Fruit fly (Drosophila melanogaster) whole organism, embryonic: ENCODE results near the gene htl.

ENCODE experiments used
- CG10267 ChIP-seq: fragments of 200-800 bp; sonication (Bioruptor generic); optimal IDR thresholded peaks from 2 replicates; lab custom pipeline; 2018; ENCODE audit warnings: missing biosample characterization, mild to moderate bottlenecking, missing genetic modification characterization, moderate library complexity
- CG10366 ChIP-seq: fragments of 200-800 bp; sonication (Bioruptor generic); IDR thresholded peaks from 2 replicates; pipeline ENCODE4 v1.3.6; 2022; ENCODE audit warnings: missing biosample characterization, missing genetic modification characterization
- CG10462 ChIP-seq: fragments of 200-800 bp; sonication (Bioruptor generic); optimal IDR thresholded peaks from 2 replicates; lab custom pipeline; 2016; ENCODE audit warnings: missing biosample characterization, missing genetic modification characterization
- CG10979 ChIP-seq: fragments of 200-800 bp; sonication (Bioruptor generic); optimal IDR thresholded peaks from 2 replicates; lab custom pipeline; 2018; ENCODE audit warnings: missing biosample characterization, mild to moderate bottlenecking, missing genetic modification characterization, moderate library complexity
- CG11560 ChIP-seq: fragments of 200-800 bp; sonication (Bioruptor generic); IDR thresholded peaks from 3 replicates; pipeline ENCODE4 v1.3.6; 2022; ENCODE audit warnings: missing biosample characterization, missing genetic modification characterization
- CG1233 ChIP-seq: fragments of 200-800 bp; sonication (Bioruptor generic); optimal IDR thresholded peaks from 4 replicates; lab custom pipeline; 2018; ENCODE audit warnings: missing biosample characterization, mild to moderate bottlenecking, missing genetic modification characterization
- CG15601 ChIP-seq: fragments of 200-800 bp; sonication (Bioruptor generic); optimal IDR thresholded peaks from 3 replicates; lab custom pipeline; 2019; ENCODE audit warnings: missing biosample characterization, mild to moderate bottlenecking, missing genetic modification characterization, moderate library complexity
- CG17829 ChIP-seq: fragments of 200-800 bp; optimal IDR thresholded peaks from 2 replicates; lab custom pipeline; 2019; ENCODE audit warnings: missing biosample characterization, mild to moderate bottlenecking, missing genetic modification characterization, moderate library complexity
- CG18599 ChIP-seq: fragments of 200-800 bp; sonication (Bioruptor generic); optimal IDR thresholded peaks from 3 replicates; lab custom pipeline; 2017; ENCODE audit warnings: missing biosample characterization, missing genetic modification characterization, mild to moderate bottlenecking, moderate library complexity, missing genetic modification reagents
- CG2116 ChIP-seq: fragments of 200-800 bp; sonication (Bioruptor generic); optimal IDR thresholded peaks from 3 replicates; lab custom pipeline; 2018; ENCODE audit warnings: missing biosample characterization, mild to moderate bottlenecking, missing genetic modification characterization
- CG3163 ChIP-seq: fragments of 200-800 bp; sonication (Bioruptor generic); optimal IDR thresholded peaks from 3 replicates; lab custom pipeline; 2016; ENCODE audit warnings: missing biosample characterization, missing genetic modification characterization
- CG33213 ChIP-seq: fragments of 200-800 bp; sonication (Bioruptor generic); optimal IDR thresholded peaks from 3 replicates; lab custom pipeline; 2016; ENCODE audit warnings: missing biosample characterization, missing genetic modification characterization
- CG34422 ChIP-seq: fragments of 200-800 bp; sonication (Bioruptor generic); IDR thresholded peaks from 3 replicates; pipeline ENCODE4 v1.3.6; 2022; ENCODE audit warnings: missing biosample characterization, missing genetic modification characterization
- CG4424 ChIP-seq: fragments of 200-800 bp; sonication (Bioruptor generic); optimal IDR thresholded peaks from 3 replicates; lab custom pipeline; 2016; ENCODE audit warnings: missing biosample characterization, missing genetic modification characterization
- CG4617 ChIP-seq: fragments of 200-800 bp; sonication (Bioruptor generic); optimal IDR thresholded peaks from 3 replicates; lab custom pipeline; 2016; ENCODE audit warnings: missing biosample characterization, missing genetic modification characterization, borderline replicate concordance
- CG4707 ChIP-seq: fragments of 200-800 bp; sonication (Bioruptor generic); optimal IDR thresholded peaks from 2 replicates; lab custom pipeline; 2018; ENCODE audit warnings: missing biosample characterization, mild to moderate bottlenecking, missing genetic modification characterization, moderate library complexity
- CG6854 ChIP-seq: fragments of 200-800 bp; sonication (Bioruptor generic); optimal IDR thresholded peaks from 3 replicates; lab custom pipeline; 2017; ENCODE audit warnings: missing biosample characterization, mild to moderate bottlenecking, missing genetic modification characterization
- CG8290 ChIP-seq, 3 experiments: fragments of 200-800 bp; sonication (Bioruptor generic); optimal IDR thresholded peaks; 2 replicates each; lab custom pipeline; 2016 to 2019; ENCODE audit warnings: missing biosample characterization in 3 of 3, missing genetic modification characterization in 3 of 3, mild to moderate bottlenecking in 2 of 3, moderate library complexity in 1 of 3
- CG8359 ChIP-seq: fragments of 200-800 bp; sonication (Bioruptor generic); optimal IDR thresholded peaks from 2 replicates; lab custom pipeline; 2017; ENCODE audit warnings: missing biosample characterization, mild to moderate bottlenecking, missing genetic modification characterization, borderline replicate concordance
- CG8924 ChIP-seq: fragments of 200-800 bp; optimal IDR thresholded peaks from 3 replicates; lab custom pipeline; 2019; ENCODE audit warnings: missing biosample characterization, mild to moderate bottlenecking, missing genetic modification characterization, moderate library complexity
- CG8944 ChIP-seq: fragments of 200-800 bp; sonication (Bioruptor generic); optimal IDR thresholded peaks from 3 replicates; lab custom pipeline; 2016; ENCODE audit warnings: missing biosample characterization, missing genetic modification characterization
- CoRest ChIP-seq: fragments of 200-800 bp; sonication (Bioruptor generic); optimal IDR thresholded peaks from 3 replicates; lab custom pipeline; 2018; ENCODE audit warnings: missing biosample characterization, mild to moderate bottlenecking, missing genetic modification characterization, moderate library complexity
- Eip74EF ChIP-seq, 2 experiments: fragments of 200-800 bp in 1 of 2; fragments of >200 bp in 1 of 2; sonication (Bioruptor generic) in 1 of 2; optimal IDR thresholded peaks; 2 replicates each; lab custom pipeline; 2017 to 2019; ENCODE audit warnings: missing biosample characterization in 2 of 2, missing genetic modification characterization in 2 of 2, mild to moderate bottlenecking in 1 of 2, moderate library complexity in 1 of 2
- H2.0 ChIP-seq: fragments of 200-800 bp; sonication (Bioruptor generic); IDR thresholded peaks from 2 replicates; pipeline ENCODE4 v1.3.6; 2022; ENCODE audit warnings: missing biosample characterization, missing genetic modification characterization
- HmgD ChIP-seq: fragments of 200-800 bp; sonication (Bioruptor generic); optimal IDR thresholded peaks from 3 replicates; lab custom pipeline; 2016; ENCODE audit warnings: missing biosample characterization, missing genetic modification characterization
- Jarid2 ChIP-seq: fragments of 200-800 bp; sonication (Bioruptor generic); optimal IDR thresholded peaks from 3 replicates; lab custom pipeline; 2017; ENCODE audit warnings: mild to moderate bottlenecking, missing biosample characterization, missing genetic modification reagents, missing genetic modification characterization
- Med ChIP-seq: fragments of 200-800 bp; sonication (Bioruptor generic); peaks from one replicate; lab custom pipeline; 2016; ENCODE audit warnings: missing biosample characterization, missing genetic modification characterization, mild to moderate bottlenecking, inconsistent platforms, moderate library complexity
- Meics ChIP-seq: fragments of 200-800 bp; sonication (Bioruptor generic); optimal IDR thresholded peaks from 2 replicates; lab custom pipeline; 2017; ENCODE audit warnings: missing biosample characterization, mild to moderate bottlenecking, missing genetic modification characterization
- bbx ChIP-seq: fragments of 200-800 bp; sonication (Bioruptor generic); IDR thresholded peaks from 2 replicates; pipeline ENCODE4 v1.3.6; 2022; ENCODE audit warnings: missing biosample characterization, missing genetic modification characterization; ENCODE audit not compliant: partially characterized antibody
- cwo ChIP-seq: fragments of 200-800 bp; sonication (Bioruptor generic); optimal IDR thresholded peaks from 3 replicates; lab custom pipeline; 2017; ENCODE audit warnings: missing biosample characterization, missing genetic modification characterization, mild to moderate bottlenecking, moderate library complexity, missing genetic modification reagents
- esg ChIP-seq: fragments of 200-800 bp; sonication (Bioruptor generic); conservative IDR thresholded peaks from 2 replicates; pipeline ENCODE4 v1.3.6; 2022; ENCODE audit warnings: missing biosample characterization, missing genetic modification characterization
- fd96Cb ChIP-seq: fragments of 200-800 bp; sonication (Bioruptor generic); optimal IDR thresholded peaks from 2 replicates; lab custom pipeline; 2018; ENCODE audit warnings: missing biosample characterization, mild to moderate bottlenecking, missing genetic modification characterization, moderate library complexity
- gce ChIP-seq: fragments of 200-800 bp; sonication (Bioruptor generic); IDR thresholded peaks from 3 replicates; pipeline ENCODE4 v1.3.6; 2022; ENCODE audit warnings: missing biosample characterization, missing genetic modification characterization
- jumu ChIP-seq: fragments of 200-800 bp; sonication (Bioruptor generic); optimal IDR thresholded peaks from 3 replicates; lab custom pipeline; 2016; ENCODE audit warnings: missing biosample characterization, missing genetic modification characterization
- lmd ChIP-seq: fragments of 200-800 bp; sonication (Bioruptor generic); IDR thresholded peaks from 2 replicates; pipeline ENCODE4 v1.3.6; 2022; ENCODE audit warnings: missing biosample characterization, missing genetic modification characterization
- nau ChIP-seq: fragments of 200-800 bp; sonication (Bioruptor generic); optimal IDR thresholded peaks from 3 replicates; lab custom pipeline; 2017; ENCODE audit warnings: missing biosample characterization, mild to moderate bottlenecking, missing genetic modification characterization, missing genetic modification reagents
- odd ChIP-seq: fragments of 200-800 bp; sonication (Bioruptor generic); optimal IDR thresholded peaks from 2 replicates; lab custom pipeline; 2017; ENCODE audit warnings: missing biosample characterization, mild to moderate bottlenecking, missing genetic modification characterization
- p53 ChIP-seq: fragments of 200-800 bp; sonication (Bioruptor generic); optimal IDR thresholded peaks from 2 replicates; lab custom pipeline; 2016; ENCODE audit warnings: missing biosample characterization, missing genetic modification characterization
- phol ChIP-seq: fragments of 200-800 bp; sonication (Bioruptor generic); optimal IDR thresholded peaks from 3 replicates; lab custom pipeline; 2018; ENCODE audit warnings: missing biosample characterization, mild to moderate bottlenecking, missing genetic modification characterization, moderate library complexity
- pita ChIP-seq: fragments of 200-800 bp; sonication (Bioruptor generic); optimal IDR thresholded peaks from 2 replicates; lab custom pipeline; 2017; ENCODE audit warnings: missing biosample characterization, mild to moderate bottlenecking, missing genetic modification characterization
- ranshi ChIP-seq: fragments of 200-800 bp; sonication (Bioruptor generic); IDR thresholded peaks from 2 replicates; pipeline ENCODE4 v1.3.6; 2022; ENCODE audit warnings: missing biosample characterization, missing genetic modification characterization
- run ChIP-seq: fragments of 200-800 bp; sonication (Bioruptor generic); optimal IDR thresholded peaks from 3 replicates; lab custom pipeline; 2018; ENCODE audit warnings: missing biosample characterization, mild to moderate bottlenecking, missing genetic modification characterization
- sc ChIP-seq, 3 experiments: fragments of >200 bp in 2 of 3; fragments of 200-800 bp in 1 of 3; sonication (Bioruptor generic) in 1 of 3; optimal IDR thresholded peaks; 2 replicates in 2 of 3; 3 replicates in 1 of 3; lab custom pipeline; 2017; ENCODE audit warnings: mild to moderate bottlenecking in 1 of 3, missing biosample characterization in 1 of 3, missing genetic modification characterization in 1 of 3, missing genetic modification reagents in 1 of 3
- tio ChIP-seq: fragments of 200-800 bp; sonication (Bioruptor generic); optimal IDR thresholded peaks from 2 replicates; lab custom pipeline; 2017; ENCODE audit warnings: missing biosample characterization, missing genetic modification characterization, inconsistent platforms
- tx ChIP-seq: fragments of 200-800 bp; sonication (Bioruptor generic); optimal IDR thresholded peaks from 2 replicates; lab custom pipeline; 2016; ENCODE audit warnings: missing biosample characterization, missing genetic modification characterization
- unpg ChIP-seq: fragments of 200-800 bp; sonication (Bioruptor generic); optimal IDR thresholded peaks from 3 replicates; lab custom pipeline; 2018; ENCODE audit warnings: missing biosample characterization, mild to moderate bottlenecking, missing genetic modification characterization, moderate library complexity
- vnd ChIP-seq: fragments of 200-800 bp; sonication (Bioruptor generic); IDR thresholded peaks from 3 replicates; pipeline ENCODE4 v1.3.6; 2022; ENCODE audit warnings: missing biosample characterization, missing genetic modification characterization; ENCODE audit not compliant: partially characterized antibody

Gene htl

dm6 chr3R:18049272-18050015, 3.3 kb downstream of the htl start (continued):
- TF ChIP-seq run (tag; lab: Kevin White, UChicago), result peak; percentile 66
- TF ChIP-seq CG8944 (GFP tag; lab: Kevin White, UChicago), result no peak
- TF ChIP-seq unpg (GFP tag; lab: Kevin White, UChicago), result peak; percentile 65
- TF ChIP-seq CoRest, result peak; percentile 87
- peak; percentile 15 for TF ChIP-seq CG8359
- peak; percentile 34 for TF ChIP-seq CG4617
- TF ChIP-seq CG2116 (GFP tag; lab: Kevin White, UChicago), result peak; percentile 30
- TF ChIP-seq CG8290 (GFP tag; optimal IDR thresholded peaks at IDR 0.05; lab: Kevin White, UChicago), result peak; percentile 10
- peak in 1 of 2 experiments; percentile 7 for TF ChIP-seq CG8290 (tag; optimal IDR thresholded peaks at IDR 0.05; lab: Kevin White, UChicago)
- peak; percentile 28 for TF ChIP-seq Jarid2 (GFP tag; lab: Kevin White, UChicago)
- TF ChIP-seq CG10366 (GFP tag; lab: Robert Waterston, UW), result peak; percentile 37; the same call in 1 of the 2 replicates
- peak; percentile 47 for TF ChIP-seq jumu
- peak; percentile 83 for TF ChIP-seq CG10979
- TF ChIP-seq CG4424, result peak; percentile 75
- TF ChIP-seq CG1233, result peak; percentile 44
- no peak for TF ChIP-seq CG6854
- no peak for TF ChIP-seq CG34422 (GFP tag; lab: Robert Waterston, UW)
- peak; percentile 47 for TF ChIP-seq CG18599 (GFP tag; lab: Kevin White, UChicago)
- peak; percentile 78 for TF ChIP-seq fd96Cb (tag; lab: Kevin White, UChicago)
- peak; percentile 55 for TF ChIP-seq CG15601 (tag; lab: Kevin White, UChicago)
- peak; percentile 59 for TF ChIP-seq cwo
- peak; percentile 80 for TF ChIP-seq Med (GFP tag; lab: Kevin White, UChicago)
- no peak for TF ChIP-seq pita
- peak; percentile 79 for TF ChIP-seq CG3163 (GFP tag; lab: Kevin White, UChicago)
- TF ChIP-seq Eip74EF (GFP tag; optimal IDR thresholded peaks at IDR 0.05; lab: Kevin White, UChicago), result peak in 1 of 2 experiments; percentile 69
- TF ChIP-seq bbx, result no peak
- TF ChIP-seq CG8924 (tag; lab: Kevin White, UChicago), result peak; percentile 80
- TF ChIP-seq lmd (GFP tag; lab: Robert Waterston, UW), result peak; percentile 74
- no peak for TF ChIP-seq gce (GFP tag; lab: Robert Waterston, UW)
- TF ChIP-seq CG33213 (GFP tag; lab: Kevin White, UChicago), result peak; percentile 15
- TF ChIP-seq esg, result peak; percentile 60
- no peak for TF ChIP-seq HmgD (GFP tag; lab: Kevin White, UChicago)
- no peak for TF ChIP-seq p53 (GFP tag; lab: Kevin White, UChicago)
- TF ChIP-seq H2.0 (GFP tag; lab: Robert Waterston, UW), result peak; percentile 26; the same call in 1 of the 2 replicates
- no peak for TF ChIP-seq CG4707 (GFP tag; lab: Kevin White, UChicago)
- TF ChIP-seq ranshi (GFP tag; lab: Robert Waterston, UW), result peak; percentile 57; the same call in 1 of the 2 replicates
- TF ChIP-seq Meics (GFP tag; lab: Kevin White, UChicago), result peak; percentile 71
- peak; percentile 74 for TF ChIP-seq CG10267
- peak; percentile 74 for TF ChIP-seq CG17829 (tag; lab: Kevin White, UChicago)
- TF ChIP-seq phol, result peak; percentile 86
- TF ChIP-seq tx (GFP tag; lab: Kevin White, UChicago), result no peak
- peak; percentile 85 for TF ChIP-seq tio
- TF ChIP-seq CG10462 (GFP tag; lab: Kevin White, UChicago), result peak; percentile 61
- no peak for TF ChIP-seq vnd (GFP tag; lab: Robert Waterston, UW)
- TF ChIP-seq sc (optimal IDR thresholded peaks at IDR 0.05; lab: Kevin White, UChicago), result no peak
- TF ChIP-seq sc (GFP tag; optimal IDR thresholded peaks at IDR 0.05; lab: Kevin White, UChicago), result peak; percentile 74
- 0 out of 3 replicates have a peak, but pooled peaks have one; percentile 32 for TF ChIP-seq CG11560 (tag; lab: Robert Waterston, UW)
- TF ChIP-seq odd (GFP tag; lab: Kevin White, UChicago), result peak; percentile 59
- peak; percentile 61 for TF ChIP-seq nau (GFP tag; lab: Kevin White, UChicago)
